Fruit fly (Drosophila melanogaster) whole organism, adult: ENCODE data around the gene Pburs.

Experiments
- CG14711 ChIP-seq: fragments of 200-800 bp; sonication (Bioruptor generic); optimal IDR thresholded peaks from 2 replicates; lab custom pipeline; 2018; ENCODE audit warnings: missing biosample characterization, mild to moderate bottlenecking, missing genetic modification characterization, moderate library complexity
- CG33017 ChIP-seq: fragments of 200-800 bp; sonication (Bioruptor generic); optimal IDR thresholded peaks from 2 replicates; lab custom pipeline; 2018; ENCODE audit warnings: missing biosample characterization, mild to moderate bottlenecking, missing genetic modification characterization, moderate library complexity
- cnc ChIP-seq, 2 experiments: fragments of >200 bp; optimal IDR thresholded peaks; 2 replicates each; lab custom pipeline; 2017
- pad ChIP-seq: fragments of 200-800 bp; sonication (Bioruptor generic); optimal IDR thresholded peaks from 3 replicates; lab custom pipeline; 2017; ENCODE audit warnings: missing biosample characterization, missing genetic modification characterization, mild to moderate bottlenecking, moderate library complexity, missing genetic modification reagents

- TF ChIP-seq cnc (optimal IDR thresholded peaks at IDR 0.05; lab: Kevin White, UChicago) (no peak), CG14711 (no peak), CG33017 (tag; lab: Kevin White, UChicago) (no peak), pad (GFP tag; lab: Kevin White, UChicago) (no peak)
These were observed 40.3 kb upstream of the Pburs start for dm6 chr2L:14457414-14457813.
